Fruit fly (Drosophila melanogaster) whole organism, embryonic: ENCODE measurements around the gene euc.
A peak's percentile ranks its signal among the peaks of the same experiment; 100 is the strongest.

Source experiments
- B-H2 ChIP-seq: fragments of 200-800 bp; sonication (Bioruptor generic); optimal IDR thresholded peaks from 2 replicates; lab custom pipeline; 2018; ENCODE audit warnings: missing biosample characterization, mild to moderate bottlenecking, missing genetic modification characterization
- BEAF-32 ChIP-seq: fragments of 200-800 bp; sonication (Bioruptor generic); optimal IDR thresholded peaks from 3 replicates; lab custom pipeline; 2017; ENCODE audit warnings: missing biosample characterization, missing genetic modification characterization, mild to moderate bottlenecking, moderate library complexity, missing genetic modification reagents
- CG10366 ChIP-seq: fragments of 200-800 bp; sonication (Bioruptor generic); IDR thresholded peaks from 2 replicates; pipeline ENCODE4 v1.3.6; 2022; ENCODE audit warnings: missing biosample characterization, missing genetic modification characterization
- CG11560 ChIP-seq: fragments of 200-800 bp; sonication (Bioruptor generic); IDR thresholded peaks from 3 replicates; pipeline ENCODE4 v1.3.6; 2022; ENCODE audit warnings: missing biosample characterization, missing genetic modification characterization
- CG11723 ChIP-seq: fragments of 200-800 bp; sonication (Bioruptor generic); optimal IDR thresholded peaks from 2 replicates; lab custom pipeline; 2017; ENCODE audit warnings: missing biosample characterization, mild to moderate bottlenecking, missing genetic modification characterization
- CG12071 ChIP-seq: fragments of 200-800 bp; sonication (Bioruptor generic); optimal IDR thresholded peaks from 3 replicates; lab custom pipeline; 2018; ENCODE audit warnings: missing biosample characterization, mild to moderate bottlenecking, missing genetic modification characterization
- CG12219 ChIP-seq: fragments of 200-800 bp; sonication (Bioruptor generic); optimal IDR thresholded peaks from 3 replicates; lab custom pipeline; 2018; ENCODE audit warnings: missing biosample characterization, mild to moderate bottlenecking, missing genetic modification characterization
- CG13296 ChIP-seq: fragments of 200-800 bp; sonication (Bioruptor generic); optimal IDR thresholded peaks from 3 replicates; lab custom pipeline; 2018; ENCODE audit warnings: missing biosample characterization, mild to moderate bottlenecking, missing genetic modification characterization
- CG13775 ChIP-seq: fragments of 200-800 bp; sonication (Bioruptor generic); optimal IDR thresholded peaks from 3 replicates; lab custom pipeline; 2017; ENCODE audit warnings: missing biosample characterization, mild to moderate bottlenecking, missing genetic modification characterization
- CG15269 ChIP-seq: fragments of 200-800 bp; sonication (Bioruptor generic); optimal IDR thresholded peaks from 2 replicates; lab custom pipeline; 2018; ENCODE audit warnings: missing biosample characterization, mild to moderate bottlenecking, missing genetic modification characterization, moderate library complexity
- CG16779 ChIP-seq: fragments of 200-800 bp; sonication (Bioruptor generic); IDR thresholded peaks from 2 replicates; pipeline ENCODE4 v1.3.6; 2022; ENCODE audit warnings: missing biosample characterization, missing genetic modification characterization
- CG17361 ChIP-seq: fragments of 200-800 bp; sonication (Bioruptor generic); IDR thresholded peaks from 3 replicates; pipeline ENCODE4 v1.3.6; 2022; ENCODE audit warnings: missing biosample characterization, missing genetic modification characterization
- CG17612 ChIP-seq: fragments of 200-800 bp; sonication (Bioruptor generic); IDR thresholded peaks from 2 replicates; pipeline ENCODE4 v1.3.6; 2022; ENCODE audit warnings: missing biosample characterization, missing genetic modification characterization
- CG17829 ChIP-seq: fragments of 200-800 bp; optimal IDR thresholded peaks from 2 replicates; lab custom pipeline; 2019; ENCODE audit warnings: missing biosample characterization, mild to moderate bottlenecking, missing genetic modification characterization, moderate library complexity
- CG30020 ChIP-seq: fragments of 200-800 bp; optimal IDR thresholded peaks from 2 replicates; lab custom pipeline; 2019; ENCODE audit warnings: missing biosample characterization, mild to moderate bottlenecking, missing genetic modification characterization, moderate library complexity
- CG3065 ChIP-seq: fragments of 200-800 bp; sonication (Bioruptor generic); optimal IDR thresholded peaks from 2 replicates; lab custom pipeline; 2016; ENCODE audit warnings: missing biosample characterization, missing genetic modification characterization
- CG32772 ChIP-seq: fragments of 200-800 bp; sonication (Bioruptor generic); IDR thresholded peaks from 2 replicates; pipeline ENCODE4 v1.3.6; 2022; ENCODE audit warnings: missing biosample characterization, missing genetic modification characterization
- CG3995 ChIP-seq: fragments of 200-800 bp; sonication (Bioruptor generic); optimal IDR thresholded peaks from 3 replicates; lab custom pipeline; 2016; ENCODE audit warnings: missing biosample characterization, missing genetic modification characterization
- CG4404 ChIP-seq: fragments of 200-800 bp; sonication (Bioruptor generic); IDR thresholded peaks from 2 replicates; pipeline ENCODE4 v1.3.6; 2022; ENCODE audit warnings: missing biosample characterization, missing genetic modification characterization
- CG7786 ChIP-seq: fragments of 200-800 bp; sonication (Bioruptor generic); optimal IDR thresholded peaks from 2 replicates; lab custom pipeline; 2016; ENCODE audit warnings: missing biosample characterization, missing genetic modification characterization
- CG8089 ChIP-seq: fragments of 200-800 bp; sonication (Bioruptor generic); optimal IDR thresholded peaks from 3 replicates; lab custom pipeline; 2016; ENCODE audit warnings: missing biosample characterization, missing genetic modification characterization
- CG9932 ChIP-seq: fragments of 200-800 bp; sonication (Bioruptor generic); IDR thresholded peaks from 2 replicates; pipeline ENCODE4 v1.3.6; 2022; ENCODE audit warnings: missing biosample characterization, missing genetic modification characterization
- Drgx ChIP-seq: fragments of 200-800 bp; sonication (Bioruptor generic); IDR thresholded peaks from 2 replicates; pipeline ENCODE4 v1.3.6; 2022; ENCODE audit warnings: missing biosample characterization, missing genetic modification characterization
- Hmr ChIP-seq: fragments of 200-800 bp; sonication (Bioruptor generic); optimal IDR thresholded peaks from 3 replicates; lab custom pipeline; 2017; ENCODE audit warnings: mild to moderate bottlenecking, missing biosample characterization, missing genetic modification reagents, missing genetic modification characterization
- Hr3 ChIP-seq: fragments of 200-800 bp; sonication (Bioruptor generic); optimal IDR thresholded peaks from 3 replicates; lab custom pipeline; 2016; ENCODE audit warnings: missing biosample characterization, missing genetic modification characterization
- Hr51 ChIP-seq, 2 experiments: fragments of 200-800 bp; sonication (Bioruptor generic); optimal IDR thresholded peaks; 2 replicates in 1 of 2; 3 replicates in 1 of 2; lab custom pipeline; 2016 to 2018; ENCODE audit warnings: missing biosample characterization in 2 of 2, missing genetic modification characterization in 2 of 2, mild to moderate bottlenecking in 1 of 2, moderate library complexity in 1 of 2
- Meics ChIP-seq: fragments of 200-800 bp; sonication (Bioruptor generic); optimal IDR thresholded peaks from 2 replicates; lab custom pipeline; 2017; ENCODE audit warnings: missing biosample characterization, mild to moderate bottlenecking, missing genetic modification characterization
- NC2α ChIP-seq: fragments of 200-800 bp; sonication (Bioruptor generic); optimal IDR thresholded peaks from 2 replicates; lab custom pipeline; 2016; ENCODE audit warnings: missing biosample characterization, missing genetic modification characterization
- Sox102F ChIP-seq: fragments of 200-800 bp; sonication (Bioruptor generic); optimal IDR thresholded peaks from 2 replicates; lab custom pipeline; 2018; ENCODE audit warnings: missing biosample characterization, mild to moderate bottlenecking, missing genetic modification characterization, moderate library complexity
- Vsx1 ChIP-seq: fragments of 200-800 bp; sonication (Bioruptor generic); optimal IDR thresholded peaks from 2 replicates; lab custom pipeline; 2017; ENCODE audit warnings: missing biosample characterization, mild to moderate bottlenecking, missing genetic modification characterization, missing genetic modification reagents
- abd-A ChIP-seq: fragments of 200-800 bp; sonication (Bioruptor generic); optimal IDR thresholded peaks from 3 replicates; lab custom pipeline; 2019; ENCODE audit warnings: missing biosample characterization, mild to moderate bottlenecking, missing genetic modification characterization, moderate library complexity
- bigmax ChIP-seq: fragments of 200-800 bp; sonication (Bioruptor generic); optimal IDR thresholded peaks from 2 replicates; lab custom pipeline; 2018; ENCODE audit warnings: missing biosample characterization, mild to moderate bottlenecking, missing genetic modification characterization
- emc ChIP-seq: fragments of 200-800 bp; sonication (Bioruptor generic); optimal IDR thresholded peaks from 2 replicates; lab custom pipeline; 2016; ENCODE audit warnings: missing biosample characterization, missing genetic modification characterization
- eve ChIP-seq, 2 experiments: fragments of >200 bp; optimal IDR thresholded peaks; 2 replicates each; lab custom pipeline; 2017; ENCODE audit warnings: missing biosample characterization in 2 of 2, missing genetic modification characterization in 2 of 2
- exex ChIP-seq: fragments of 200-800 bp; sonication (Bioruptor generic); optimal IDR thresholded peaks from 4 replicates; lab custom pipeline; 2018; ENCODE audit warnings: missing biosample characterization, mild to moderate bottlenecking, missing genetic modification characterization, moderate library complexity
- fd96Cb ChIP-seq: fragments of 200-800 bp; sonication (Bioruptor generic); optimal IDR thresholded peaks from 2 replicates; lab custom pipeline; 2018; ENCODE audit warnings: missing biosample characterization, mild to moderate bottlenecking, missing genetic modification characterization, moderate library complexity
- h ChIP-seq: fragments of >200 bp; optimal IDR thresholded peaks from 2 replicates; lab custom pipeline; 2017
- jigr1 ChIP-seq: fragments of 200-800 bp; sonication (Bioruptor generic); IDR thresholded peaks from 3 replicates; pipeline ENCODE4 v1.3.6; 2022; ENCODE audit warnings: missing biosample characterization, missing genetic modification characterization
- nom ChIP-seq: fragments of 200-800 bp; sonication (Bioruptor generic); optimal IDR thresholded peaks from 2 replicates; lab custom pipeline; 2017; ENCODE audit warnings: missing biosample characterization, missing genetic modification characterization, mild to moderate bottlenecking, moderate library complexity, missing genetic modification reagents
- peb ChIP-seq: fragments of 200-800 bp; sonication (Bioruptor generic); IDR thresholded peaks from 2 replicates; pipeline ENCODE4 v1.3.6; 2022; ENCODE audit warnings: missing biosample characterization, missing genetic modification characterization
- pum ChIP-seq: fragments of 200-800 bp; sonication (Bioruptor generic); optimal IDR thresholded peaks from 2 replicates; lab custom pipeline; 2016; ENCODE audit warnings: missing biosample characterization, missing genetic modification characterization
- sc ChIP-seq, 3 experiments: fragments of >200 bp in 2 of 3; fragments of 200-800 bp in 1 of 3; sonication (Bioruptor generic) in 1 of 3; optimal IDR thresholded peaks; 2 replicates in 2 of 3; 3 replicates in 1 of 3; lab custom pipeline; 2017; ENCODE audit warnings: mild to moderate bottlenecking in 1 of 3, missing biosample characterization in 1 of 3, missing genetic modification characterization in 1 of 3, missing genetic modification reagents in 1 of 3
- sim ChIP-seq: fragments of 200-800 bp; sonication (Bioruptor generic); IDR thresholded peaks from 2 replicates; pipeline ENCODE4 v1.3.6; 2022; ENCODE audit warnings: missing biosample characterization, missing genetic modification characterization
- slbo ChIP-seq: fragments of 200-800 bp; sonication (Bioruptor generic); IDR thresholded peaks from 2 replicates; pipeline ENCODE4 v1.3.6; 2022; ENCODE audit warnings: missing biosample characterization, missing genetic modification characterization
- slp2 ChIP-seq: fragments of 200-800 bp; sonication (Bioruptor generic); optimal IDR thresholded peaks from 2 replicates; lab custom pipeline; 2016; ENCODE audit warnings: missing biosample characterization, missing genetic modification characterization
- sob ChIP-seq: fragments of 200-800 bp; sonication (Bioruptor generic); IDR thresholded peaks from 2 replicates; pipeline ENCODE4 v1.3.6; 2022; ENCODE audit warnings: missing biosample characterization, missing genetic modification characterization
- stc ChIP-seq: fragments of 200-800 bp; sonication (Bioruptor generic); IDR thresholded peaks from 2 replicates; pipeline ENCODE4 v1.3.6; 2022; ENCODE audit warnings: missing biosample characterization, missing genetic modification characterization
- usp ChIP-seq: fragments of >200 bp; optimal IDR thresholded peaks from 2 replicates; lab custom pipeline; 2017; ENCODE audit warnings: missing biosample characterization, missing genetic modification characterization
- wdn ChIP-seq: fragments of 200-800 bp; sonication (Bioruptor generic); IDR thresholded peaks from 2 replicates; pipeline ENCODE4 v1.3.6; 2022; ENCODE audit warnings: missing biosample characterization, missing genetic modification characterization
- wek ChIP-seq: fragments of 200-800 bp; sonication (Bioruptor generic); optimal IDR thresholded peaks from 3 replicates; lab custom pipeline; 2018; ENCODE audit warnings: missing biosample characterization, mild to moderate bottlenecking, missing genetic modification characterization, moderate library complexity

The euc gene

dm6 chr3R:18983614-18984185 lies 5.1 kb upstream of the euc start, which contains the start of the genes snRNP-U1-C and gukh (continued):
- no peak for TF ChIP-seq CG8089 (GFP tag; lab: Kevin White, UChicago)
- peak; percentile 25 for TF ChIP-seq CG3995 (GFP tag; lab: Kevin White, UChicago)
- no peak for TF ChIP-seq h
- TF ChIP-seq slbo (GFP tag; lab: Robert Waterston, UW), result peak; percentile 95
- TF ChIP-seq Hr51 (GFP tag; optimal IDR thresholded peaks at IDR 0.05; lab: Kevin White, UChicago), result peak; percentile 31 to 86
- TF ChIP-seq CG15269, result peak; percentile 86
- TF ChIP-seq jigr1 (GFP tag; lab: Robert Waterston, UW), result no peak
- TF ChIP-seq B-H2 (GFP tag; lab: Kevin White, UChicago), result peak; percentile 87
- TF ChIP-seq CG17361 (GFP tag; lab: Robert Waterston, UW), result peak; percentile 76
- TF ChIP-seq Hr3 (GFP tag; lab: Kevin White, UChicago), result peak; percentile 80
- peak; percentile 61 for TF ChIP-seq CG12219 (GFP tag; lab: Kevin White, UChicago)
- no peak for TF ChIP-seq pum
- peak; percentile 73 for TF ChIP-seq Meics (GFP tag; lab: Kevin White, UChicago)
- peak; percentile 70 for TF ChIP-seq CG4404 (GFP tag; lab: Robert Waterston, UW)
- no peak for TF ChIP-seq emc
- peak; percentile 66 for TF ChIP-seq CG30020 (tag; lab: Kevin White, UChicago)
- peak; percentile 75 for TF ChIP-seq Drgx (GFP tag; lab: Robert Waterston, UW)
- TF ChIP-seq fd96Cb (tag; lab: Kevin White, UChicago), result peak; percentile 57
- peak; percentile 79 for TF ChIP-seq CG16779 (GFP tag; lab: Robert Waterston, UW)
- TF ChIP-seq sc (optimal IDR thresholded peaks at IDR 0.05; lab: Kevin White, UChicago), result no peak
- peak; percentile 46 for TF ChIP-seq sc (GFP tag; optimal IDR thresholded peaks at IDR 0.05; lab: Kevin White, UChicago)
- TF ChIP-seq peb (GFP tag; lab: Robert Waterston, UW), result peak; percentile 40
- TF ChIP-seq BEAF-32 (GFP tag; lab: Kevin White, UChicago), result peak; percentile 79
- TF ChIP-seq CG7786 (GFP tag; lab: Kevin White, UChicago), result no peak
- peak; percentile 92 for TF ChIP-seq CG17829
- peak; percentile 85 for TF ChIP-seq wdn (GFP tag; lab: Robert Waterston, UW)
- no peak for TF ChIP-seq eve (GFP tag; optimal IDR thresholded peaks at IDR 0.05; lab: Kevin White, UChicago)
- TF ChIP-seq slp2, result no peak
- TF ChIP-seq CG9932 (GFP tag; lab: Robert Waterston, UW), result peak; percentile 94
- TF ChIP-seq CG3065, result peak; percentile 79
- TF ChIP-seq CG11723 (GFP tag; lab: Kevin White, UChicago), result peak; percentile 65
- peak; percentile 27 for TF ChIP-seq wek (GFP tag; lab: Kevin White, UChicago)
- TF ChIP-seq CG32772, result peak; percentile 60; the same call in 1 of the 2 replicates
- no peak for TF ChIP-seq bigmax (GFP tag; lab: Kevin White, UChicago)
- peak; percentile 43 for TF ChIP-seq exex (tag; lab: Kevin White, UChicago)
- TF ChIP-seq stc (GFP tag; lab: Robert Waterston, UW), result peak; percentile 77; the same call in 1 of the 2 replicates
- TF ChIP-seq abd-A (tag; lab: Kevin White, UChicago), result peak; percentile 74
- TF ChIP-seq Vsx1 (GFP tag; lab: Kevin White, UChicago), result peak; percentile 31
- no peak for TF ChIP-seq CG12071 (GFP tag; lab: Kevin White, UChicago)
- TF ChIP-seq sob, result peak; percentile 83
- no peak for TF ChIP-seq usp (GFP tag; lab: Kevin White, UChicago)
- TF ChIP-seq NC2α (GFP tag; lab: Kevin White, UChicago), result no peak
- TF ChIP-seq CG17612 (GFP tag; lab: Robert Waterston, UW), result peak; percentile 54
- peak; percentile 84 for TF ChIP-seq Hmr (GFP tag; lab: Kevin White, UChicago)
- 0 out of 2 replicates have a peak, but pooled peaks have one; percentile 24 for TF ChIP-seq sim (GFP tag; lab: Robert Waterston, UW)
- TF ChIP-seq CG10366, result peak; percentile 89
- TF ChIP-seq nom, result peak; percentile 45
- peak; percentile 68; the same call in 2 of the 3 replicates for TF ChIP-seq CG11560 (tag; lab: Robert Waterston, UW)
- peak; percentile 84 for TF ChIP-seq Sox102F (GFP tag; lab: Kevin White, UChicago)
- TF ChIP-seq CG13296 (GFP tag; lab: Kevin White, UChicago), result peak; percentile 74
- TF ChIP-seq CG13775, result peak; percentile 84
